Fruit fly (Drosophila melanogaster) whole organism, embryonic: ENCODE data around the gene CG7333.

Source experiments
- CG10274 ChIP-seq: fragments of 200-800 bp; sonication (Bioruptor generic); optimal IDR thresholded peaks from 3 replicates; lab custom pipeline; 2017; ENCODE audit warnings: missing biosample characterization, mild to moderate bottlenecking, missing genetic modification characterization
- CG11560 ChIP-seq: fragments of 200-800 bp; sonication (Bioruptor generic); IDR thresholded peaks from 3 replicates; pipeline ENCODE4 v1.3.6; 2022; ENCODE audit warnings: missing biosample characterization, missing genetic modification characterization
- CG12071 ChIP-seq: fragments of 200-800 bp; sonication (Bioruptor generic); optimal IDR thresholded peaks from 3 replicates; lab custom pipeline; 2018; ENCODE audit warnings: missing biosample characterization, mild to moderate bottlenecking, missing genetic modification characterization
- CG13296 ChIP-seq: fragments of 200-800 bp; sonication (Bioruptor generic); optimal IDR thresholded peaks from 3 replicates; lab custom pipeline; 2018; ENCODE audit warnings: missing biosample characterization, mild to moderate bottlenecking, missing genetic modification characterization
- CG14050 ChIP-seq: fragments of 200-800 bp; sonication (Bioruptor generic); IDR thresholded peaks from 3 replicates; pipeline ENCODE4 v1.3.6; 2022; ENCODE audit warnings: missing biosample characterization, missing genetic modification characterization
- CG14860 ChIP-seq: fragments of 200-800 bp; sonication (Bioruptor generic); IDR thresholded peaks from 3 replicates; pipeline ENCODE4 v1.3.6; 2022; ENCODE audit warnings: missing biosample characterization, missing genetic modification characterization; ENCODE audit not compliant: partially characterized antibody
- CG16779 ChIP-seq: fragments of 200-800 bp; sonication (Bioruptor generic); IDR thresholded peaks from 2 replicates; pipeline ENCODE4 v1.3.6; 2022; ENCODE audit warnings: missing biosample characterization, missing genetic modification characterization
- CG17829 ChIP-seq: fragments of 200-800 bp; optimal IDR thresholded peaks from 2 replicates; lab custom pipeline; 2019; ENCODE audit warnings: missing biosample characterization, mild to moderate bottlenecking, missing genetic modification characterization, moderate library complexity
- CG2199 ChIP-seq: fragments of 200-800 bp; sonication (Bioruptor generic); IDR thresholded peaks from 3 replicates; pipeline ENCODE4 v1.3.6; 2022; ENCODE audit warnings: missing biosample characterization, missing genetic modification characterization
- CG2202 ChIP-seq: fragments of 200-800 bp; sonication (Bioruptor generic); optimal IDR thresholded peaks from 2 replicates; lab custom pipeline; 2018; ENCODE audit warnings: missing biosample characterization, mild to moderate bottlenecking, missing genetic modification characterization
- CG30403 ChIP-seq: fragments of 200-800 bp; sonication (Bioruptor generic); optimal IDR thresholded peaks from 3 replicates; lab custom pipeline; 2016; ENCODE audit warnings: missing biosample characterization, missing genetic modification characterization
- CG3995 ChIP-seq: fragments of 200-800 bp; sonication (Bioruptor generic); optimal IDR thresholded peaks from 3 replicates; lab custom pipeline; 2016; ENCODE audit warnings: missing biosample characterization, missing genetic modification characterization
- CG4820 ChIP-seq: fragments of 200-800 bp; sonication (Bioruptor generic); optimal IDR thresholded peaks from 3 replicates; lab custom pipeline; 2016; ENCODE audit warnings: missing biosample characterization, missing genetic modification characterization
- CG8089 ChIP-seq: fragments of 200-800 bp; sonication (Bioruptor generic); optimal IDR thresholded peaks from 3 replicates; lab custom pipeline; 2016; ENCODE audit warnings: missing biosample characterization, missing genetic modification characterization
- CTCF ChIP-seq: fragments of 200-800 bp; sonication (Bioruptor generic); optimal IDR thresholded peaks from 2 replicates; lab custom pipeline; 2017; ENCODE audit warnings: missing biosample characterization, mild to moderate bottlenecking, missing genetic modification characterization, moderate library complexity
- Camta ChIP-seq: fragments of 200-800 bp; sonication (Bioruptor generic); optimal IDR thresholded peaks from 2 replicates; lab custom pipeline; 2016; ENCODE audit warnings: missing biosample characterization, missing genetic modification characterization
- CoRest ChIP-seq: fragments of 200-800 bp; sonication (Bioruptor generic); optimal IDR thresholded peaks from 3 replicates; lab custom pipeline; 2018; ENCODE audit warnings: missing biosample characterization, mild to moderate bottlenecking, missing genetic modification characterization, moderate library complexity
- Dad ChIP-seq: fragments of 200-800 bp; sonication (Bioruptor generic); optimal IDR thresholded peaks from 3 replicates; lab custom pipeline; 2016; ENCODE audit warnings: missing biosample characterization, missing genetic modification characterization
- Dip3 ChIP-seq: fragments of 200-800 bp; sonication (Bioruptor generic); optimal IDR thresholded peaks from 3 replicates; lab custom pipeline; 2016; ENCODE audit warnings: missing biosample characterization, missing genetic modification characterization
- Doc3 ChIP-seq: fragments of 200-800 bp; sonication (Bioruptor generic); IDR thresholded peaks from 3 replicates; pipeline ENCODE4 v1.3.6; 2022; ENCODE audit warnings: missing biosample characterization, missing genetic modification characterization; ENCODE audit not compliant: partially characterized antibody
- Dref ChIP-seq: fragments of 200-800 bp; sonication (Bioruptor generic); IDR thresholded peaks from 2 replicates; pipeline ENCODE4 v1.3.6; 2022; ENCODE audit warnings: missing biosample characterization, missing genetic modification characterization
- Ets65A ChIP-seq: fragments of 200-800 bp; sonication (Bioruptor generic); peaks from one replicate; lab custom pipeline; 2016; ENCODE audit warnings: missing biosample characterization, missing genetic modification characterization
- Ets97D ChIP-seq: fragments of 200-800 bp; sonication (Bioruptor generic); optimal IDR thresholded peaks from 3 replicates; lab custom pipeline; 2016; ENCODE audit warnings: missing biosample characterization, missing genetic modification characterization
- HLH3B ChIP-seq: fragments of 200-800 bp; sonication (Bioruptor generic); IDR thresholded peaks from 2 replicates; pipeline ENCODE4 v1.3.6; 2022; ENCODE audit warnings: missing biosample characterization, missing genetic modification characterization
- Hmr ChIP-seq: fragments of 200-800 bp; sonication (Bioruptor generic); optimal IDR thresholded peaks from 3 replicates; lab custom pipeline; 2017; ENCODE audit warnings: mild to moderate bottlenecking, missing biosample characterization, missing genetic modification reagents, missing genetic modification characterization
- Hmx ChIP-seq: fragments of 200-800 bp; sonication (Bioruptor generic); optimal IDR thresholded peaks from 2 replicates; lab custom pipeline; 2016; ENCODE audit warnings: missing biosample characterization, missing genetic modification characterization
- Hr3 ChIP-seq: fragments of 200-800 bp; sonication (Bioruptor generic); optimal IDR thresholded peaks from 3 replicates; lab custom pipeline; 2016; ENCODE audit warnings: missing biosample characterization, missing genetic modification characterization
- Lhr ChIP-seq: fragments of 200-800 bp; sonication (Bioruptor generic); optimal IDR thresholded peaks from 3 replicates; lab custom pipeline; 2017; ENCODE audit warnings: mild to moderate bottlenecking, missing biosample characterization, missing genetic modification reagents, missing genetic modification characterization
- Meics ChIP-seq: fragments of 200-800 bp; sonication (Bioruptor generic); optimal IDR thresholded peaks from 2 replicates; lab custom pipeline; 2017; ENCODE audit warnings: missing biosample characterization, mild to moderate bottlenecking, missing genetic modification characterization
- Six4 ChIP-seq: fragments of 200-800 bp; sonication (Bioruptor generic); optimal IDR thresholded peaks from 2 replicates; lab custom pipeline; 2016; ENCODE audit warnings: missing biosample characterization, missing genetic modification characterization
- Sox100B ChIP-seq: fragments of 200-800 bp; sonication (Bioruptor generic); optimal IDR thresholded peaks from 3 replicates; lab custom pipeline; 2018; ENCODE audit warnings: missing biosample characterization, mild to moderate bottlenecking, missing genetic modification characterization
- Sry-β ChIP-seq: fragments of 200-800 bp; sonication (Bioruptor generic); optimal IDR thresholded peaks from 2 replicates; lab custom pipeline; 2018; ENCODE audit warnings: missing biosample characterization, mild to moderate bottlenecking, missing genetic modification characterization, moderate library complexity
- Trl ChIP-seq, 3 experiments: fragments of >200 bp in 2 of 3; fragments of 200-800 bp in 1 of 3; sonication (Bioruptor generic) in 1 of 3; optimal IDR thresholded peaks; 2 replicates in 1 of 3; 3 replicates in 2 of 3; lab custom pipeline; 2016 to 2017; ENCODE audit warnings: missing biosample characterization in 1 of 3, missing genetic modification characterization in 1 of 3
- Xbp1 ChIP-seq: fragments of 200-800 bp; sonication (Bioruptor generic); optimal IDR thresholded peaks from 3 replicates; lab custom pipeline; 2016; ENCODE audit warnings: missing biosample characterization, mild to moderate bottlenecking, missing genetic modification characterization
- aop ChIP-seq: fragments of 200-800 bp; sonication (Bioruptor generic); IDR thresholded peaks from 2 replicates; pipeline ENCODE4 v1.3.6; 2022; ENCODE audit warnings: missing biosample characterization, missing genetic modification characterization
- bbx ChIP-seq: fragments of 200-800 bp; sonication (Bioruptor generic); IDR thresholded peaks from 2 replicates; pipeline ENCODE4 v1.3.6; 2022; ENCODE audit warnings: missing biosample characterization, missing genetic modification characterization; ENCODE audit not compliant: partially characterized antibody
- corto ChIP-seq: fragments of 200-800 bp; sonication (Bioruptor generic); optimal IDR thresholded peaks from 2 replicates; lab custom pipeline; 2016; ENCODE audit warnings: missing biosample characterization, mild to moderate bottlenecking, missing genetic modification characterization, moderate library complexity
- dati ChIP-seq: fragments of 200-800 bp; sonication (Bioruptor generic); IDR thresholded peaks from 2 replicates; pipeline ENCODE4 v1.3.6; 2022; ENCODE audit warnings: missing biosample characterization, missing genetic modification characterization
- fu2 ChIP-seq: fragments of 200-800 bp; sonication (Bioruptor generic); optimal IDR thresholded peaks from 2 replicates; lab custom pipeline; 2016; ENCODE audit warnings: missing biosample characterization, missing genetic modification characterization
- hbn ChIP-seq: fragments of 200-800 bp; sonication (Bioruptor generic); IDR thresholded peaks from 2 replicates; pipeline ENCODE4 v1.3.6; 2022; ENCODE audit warnings: missing biosample characterization, missing genetic modification characterization; ENCODE audit not compliant: partially characterized antibody
- ken ChIP-seq: fragments of 200-800 bp; sonication (Bioruptor generic); IDR thresholded peaks from 3 replicates; pipeline ENCODE4 v1.3.6; 2022; ENCODE audit warnings: missing biosample characterization, missing genetic modification characterization
- lola ChIP-seq, 3 experiments: fragments of >200 bp in 2 of 3; fragments of 200-800 bp in 1 of 3; sonication (Bioruptor generic) in 1 of 3; optimal IDR thresholded peaks; 2 replicates each; lab custom pipeline; 2017 to 2019; ENCODE audit warnings: missing biosample characterization in 3 of 3, missing genetic modification characterization in 3 of 3, mild to moderate bottlenecking in 1 of 3, moderate library complexity in 1 of 3
- lov ChIP-seq, 2 experiments: fragments of 200-800 bp in 1 of 2; fragments of >200 bp in 1 of 2; sonication (Bioruptor generic) in 1 of 2; IDR thresholded peaks in 1 of 2; optimal IDR thresholded peaks in 1 of 2; 2 replicates in 1 of 2; 3 replicates in 1 of 2; pipeline versions ENCODE4 v1.3.6 to Lab custom; 2017 to 2022; ENCODE audit warnings: missing biosample characterization in 1 of 2, missing genetic modification characterization in 1 of 2
- pho ChIP-seq: fragments of 200-800 bp; sonication (Bioruptor generic); optimal IDR thresholded peaks from 2 replicates; lab custom pipeline; 2016; ENCODE audit warnings: missing biosample characterization, missing genetic modification characterization
- pros ChIP-seq: fragments of 200-800 bp; sonication (Bioruptor generic); optimal IDR thresholded peaks from 3 replicates; lab custom pipeline; 2019; ENCODE audit warnings: missing biosample characterization, mild to moderate bottlenecking, missing genetic modification characterization, moderate library complexity
- sens ChIP-seq: fragments of 200-800 bp; sonication (Bioruptor generic); peaks from one replicate; lab custom pipeline; 2016; ENCODE audit warnings: missing biosample characterization, missing genetic modification characterization
- seq ChIP-seq: fragments of 200-800 bp; sonication (Bioruptor generic); IDR thresholded peaks from 2 replicates; pipeline ENCODE4 v1.3.6; 2022; ENCODE audit warnings: missing biosample characterization, missing genetic modification characterization
- stwl ChIP-seq: fragments of 200-800 bp; sonication (Bioruptor generic); optimal IDR thresholded peaks from 3 replicates; lab custom pipeline; 2018; ENCODE audit warnings: missing biosample characterization, mild to moderate bottlenecking, missing genetic modification characterization, moderate library complexity
- vvl ChIP-seq: fragments of 200-800 bp; sonication (Bioruptor generic); IDR thresholded peaks from 2 replicates; pipeline ENCODE4 v1.3.6; 2022; ENCODE audit warnings: missing biosample characterization, missing genetic modification characterization
- wor ChIP-seq: fragments of 200-800 bp; sonication (Bioruptor generic); IDR thresholded peaks from 2 replicates; pipeline ENCODE4 v1.3.6; 2022; ENCODE audit warnings: missing biosample characterization, missing genetic modification characterization

Gene CG7333

dm6 chr3R:19641498-19642065, 41.1 kb downstream of the CG7333 start:
- peak; percentile 82 for TF ChIP-seq Xbp1 (GFP tag; lab: Kevin White, UChicago)
- TF ChIP-seq Ets65A (GFP tag; lab: Kevin White, UChicago) = peak; percentile 76
- TF ChIP-seq CG8089 (GFP tag; lab: Kevin White, UChicago) = no peak
- peak; percentile 28 for TF ChIP-seq Dad (GFP tag; lab: Kevin White, UChicago)
- TF ChIP-seq CG14050 = peak; percentile 87
- no peak for TF ChIP-seq hbn (GFP tag; lab: Robert Waterston, UW)
- peak; percentile 89 for TF ChIP-seq CG17829 (tag; lab: Kevin White, UChicago)
- peak; percentile 36 for TF ChIP-seq CTCF (GFP tag; lab: Kevin White, UChicago)
- TF ChIP-seq Six4 (GFP tag; lab: Kevin White, UChicago) = peak; percentile 65
- peak; percentile 68 for TF ChIP-seq Hr3 (GFP tag; lab: Kevin White, UChicago)
- TF ChIP-seq CG11560 (tag; lab: Robert Waterston, UW) = peak; percentile 44; the same call in 1 of the 3 replicates
- TF ChIP-seq wor = peak; percentile 55
- peak; percentile 56 for TF ChIP-seq Camta (GFP tag; lab: Kevin White, UChicago)
- peak; percentile 93 for TF ChIP-seq CG13296 (GFP tag; lab: Kevin White, UChicago)
- TF ChIP-seq Hmr (GFP tag; lab: Kevin White, UChicago) = peak; percentile 89
- TF ChIP-seq aop (GFP tag; lab: Robert Waterston, UW) = no peak
- peak; percentile 48 for TF ChIP-seq Lhr
- TF ChIP-seq fu2 (GFP tag; lab: Kevin White, UChicago) = no peak
- TF ChIP-seq pho (GFP tag; lab: Kevin White, UChicago) = peak; percentile 51
- TF ChIP-seq dati (GFP tag; lab: Robert Waterston, UW) = peak; percentile 80
- peak; percentile 74 for TF ChIP-seq CG12071
- TF ChIP-seq vvl = peak; percentile 95
- TF ChIP-seq bbx (GFP tag; lab: Robert Waterston, UW) = no peak
- TF ChIP-seq sens (GFP tag; lab: Kevin White, UChicago) = peak; percentile 96
- no peak for TF ChIP-seq lov (optimal IDR thresholded peaks at IDR 0.05; lab: Kevin White, UChicago)
- peak; percentile 94 for TF ChIP-seq lov (GFP tag; IDR thresholded peaks at IDR 0.05; lab: Robert Waterston, UW)
- no peak for TF ChIP-seq Hmx (GFP tag; lab: Kevin White, UChicago)
- TF ChIP-seq CG14860 (GFP tag; lab: Robert Waterston, UW) = no peak
- TF ChIP-seq stwl = peak; percentile 15
- TF ChIP-seq seq (GFP tag; lab: Robert Waterston, UW) = peak; percentile 92
- TF ChIP-seq corto (GFP tag; lab: Kevin White, UChicago) = peak; percentile 47
- TF ChIP-seq CG30403 (GFP tag; lab: Kevin White, UChicago) = peak; percentile 80
- TF ChIP-seq Sox100B = peak; percentile 88
- TF ChIP-seq Doc3 (GFP tag; lab: Robert Waterston, UW) = no peak
- TF ChIP-seq ken (GFP tag; lab: Robert Waterston, UW) = peak; percentile 87
- TF ChIP-seq CG2199 (GFP tag; lab: Robert Waterston, UW) = 0 out of 3 replicates have a peak, but pooled peaks have one; percentile 65
- TF ChIP-seq Dip3 (GFP tag; lab: Kevin White, UChicago) = peak; percentile 42
- TF ChIP-seq Meics (GFP tag; lab: Kevin White, UChicago) = peak; percentile 90
- TF ChIP-seq CG4820 (GFP tag; lab: Kevin White, UChicago) = peak; percentile 66
- peak; percentile 58 for TF ChIP-seq CG10274
- TF ChIP-seq CG3995 (GFP tag; lab: Kevin White, UChicago) = peak; percentile 38
- peak; percentile 5 for TF ChIP-seq pros (GFP tag; lab: Kevin White, UChicago)
- peak; percentile 69 for TF ChIP-seq CG2202 (tag; lab: Kevin White, UChicago)
- peak; percentile 90 for TF ChIP-seq HLH3B
- no peak for TF ChIP-seq Ets97D (GFP tag; lab: Kevin White, UChicago)
- TF ChIP-seq Dref (GFP tag; lab: Robert Waterston, UW) = no peak
- TF ChIP-seq Trl (optimal IDR thresholded peaks at IDR 0.05; lab: Kevin White, UChicago) = no peak
- no peak for TF ChIP-seq Trl (GFP tag; optimal IDR thresholded peaks at IDR 0.05; lab: Kevin White, UChicago)
- peak; percentile 89 for TF ChIP-seq CoRest
- TF ChIP-seq CG16779 = peak; percentile 83; the same call in 1 of the 2 replicates
- TF ChIP-seq Sry-β (GFP tag; lab: Kevin White, UChicago) = no peak
- peak in 1 of 3 experiments; percentile 71 for TF ChIP-seq lola (GFP tag; optimal IDR thresholded peaks at IDR 0.05; lab: Kevin White, UChicago)
